Worm (Caenorhabditis elegans) whole organism, mixed stage, embryonic: ENCODE results near the gene K09H11.15.

Experiments
- nhr-12 ChIP-seq: fragments of 150-350 bp; optimal IDR thresholded peaks from 2 replicates; lab custom pipeline; 2014; ENCODE audit warnings: missing biosample characterization, missing genetic modification characterization
- nhr-28 ChIP-seq: fragments of 150-350 bp; optimal IDR thresholded peaks from 2 replicates; lab custom pipeline; 2014; ENCODE audit warnings: missing biosample characterization, missing genetic modification characterization
- ztf-11 ChIP-seq: fragments of 150-350 bp; optimal IDR thresholded peaks from 2 replicates; lab custom pipeline; 2014; ENCODE audit warnings: missing biosample characterization, missing genetic modification characterization

DNA sequence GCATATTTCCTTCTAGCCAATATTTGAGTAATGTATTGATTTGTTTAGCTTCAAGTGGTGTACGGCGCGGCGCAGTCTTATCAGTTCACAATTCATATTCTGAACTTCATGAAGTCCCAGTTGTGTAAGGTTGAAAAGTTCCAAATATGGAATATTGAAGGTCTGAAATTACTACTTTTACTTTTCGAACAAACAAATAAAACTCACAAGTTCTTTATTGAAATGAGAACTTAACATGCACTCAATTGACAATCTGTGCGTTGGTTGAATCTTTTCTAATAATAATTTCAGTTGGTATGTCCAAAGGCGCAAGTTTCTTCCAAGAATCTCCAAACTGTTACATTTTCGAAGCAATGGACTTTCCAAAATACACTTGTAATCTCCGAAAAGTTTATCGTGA lies 28.1 kb upstream of the K09H11.15 start, which contains the start of gene C53A3.4:
- TF ChIP-seq nhr-12 (tag; lab: Kevin White, UChicago) = no peak
- no peak for TF ChIP-seq ztf-11 (tag; lab: Kevin White, UChicago)
- TF ChIP-seq nhr-28 = no peak
